Fruit fly (Drosophila melanogaster) whole organism, pupa: ENCODE results near the gene mRpS24.

Experiments
- CG14655 ChIP-seq: fragments of 200-800 bp; sonication (Bioruptor generic); optimal IDR thresholded peaks from 3 replicates; lab custom pipeline; 2017; ENCODE audit warnings: mild to moderate bottlenecking, missing biosample characterization, missing genetic modification reagents, missing genetic modification characterization
- CG34367 ChIP-seq: fragments of 200-800 bp; sonication (Bioruptor generic); optimal IDR thresholded peaks from 2 replicates; lab custom pipeline; 2018; ENCODE audit warnings: missing biosample characterization, mild to moderate bottlenecking, missing genetic modification characterization
- Pif1B ChIP-seq: fragments of 200-800 bp; sonication (Bioruptor generic); optimal IDR thresholded peaks from 3 replicates; lab custom pipeline; 2016; ENCODE audit warnings: missing biosample characterization, missing genetic modification characterization

DNA sequence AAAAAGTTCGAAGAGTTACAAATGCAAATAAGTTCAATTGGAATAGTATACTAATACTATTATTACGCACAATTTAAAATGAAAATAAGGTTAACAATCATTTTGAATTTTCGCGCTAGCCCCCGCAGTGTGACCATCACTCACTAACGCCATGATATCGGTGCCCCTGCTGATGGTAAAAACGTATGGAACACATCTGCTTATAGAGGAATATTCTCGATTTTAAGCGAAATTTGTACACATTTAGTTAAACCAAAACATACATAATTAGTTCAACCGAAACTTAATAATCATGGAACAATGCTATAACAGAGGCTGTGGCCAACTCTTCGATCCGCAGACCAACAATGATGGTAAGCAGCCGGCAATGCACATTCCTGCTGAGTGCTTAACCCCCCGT is 22.8 kb upstream of the mRpS24 start, which contains the start of gene mora:
- no peak for TF ChIP-seq Pif1B (GFP tag; lab: Kevin White, UChicago)
- TF ChIP-seq CG34367 (tag; lab: Kevin White, UChicago) = no peak
- TF ChIP-seq CG14655 (GFP tag; lab: Kevin White, UChicago) = no peak
